Worm (Caenorhabditis elegans): ENCODE results near the gene nca-2.

Gene nca-2

DNA sequence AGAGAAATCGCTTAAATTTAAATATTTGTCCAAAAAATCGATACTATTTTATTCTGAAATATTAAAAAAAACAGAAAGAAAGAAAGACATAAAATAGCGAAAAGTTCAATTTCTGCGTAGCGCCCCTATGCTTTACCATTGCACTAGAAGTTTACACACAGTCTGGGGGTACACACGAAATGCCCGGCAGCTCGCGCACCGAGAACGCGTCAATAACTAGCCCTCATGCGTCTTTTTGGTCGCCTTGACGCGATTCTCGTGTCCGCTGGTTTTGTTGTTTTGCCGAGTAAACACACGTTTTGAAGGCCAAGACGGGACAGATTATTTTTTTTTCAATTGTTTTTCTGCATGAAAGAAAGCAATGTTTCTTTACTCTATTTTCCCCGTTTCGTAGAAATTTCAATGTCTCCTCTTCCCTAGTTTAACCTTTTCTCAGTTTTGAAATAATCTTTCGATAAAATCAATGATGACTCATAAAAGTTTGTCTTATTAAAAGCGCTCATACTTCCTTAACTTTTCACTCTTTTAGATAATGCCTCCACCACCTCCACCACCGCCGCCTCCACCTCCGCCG, 52.8 kb downstream of the nca-2 start, which contains the start of gene wip-1 (continued):
- TF ChIP-seq fos-1 (tag; optimal IDR thresholded peaks at IDR 0.05) (peak; percentile 82), nhr-237 (tag; optimal IDR thresholded peaks at IDR 0.05) (no peak)

DNA sequence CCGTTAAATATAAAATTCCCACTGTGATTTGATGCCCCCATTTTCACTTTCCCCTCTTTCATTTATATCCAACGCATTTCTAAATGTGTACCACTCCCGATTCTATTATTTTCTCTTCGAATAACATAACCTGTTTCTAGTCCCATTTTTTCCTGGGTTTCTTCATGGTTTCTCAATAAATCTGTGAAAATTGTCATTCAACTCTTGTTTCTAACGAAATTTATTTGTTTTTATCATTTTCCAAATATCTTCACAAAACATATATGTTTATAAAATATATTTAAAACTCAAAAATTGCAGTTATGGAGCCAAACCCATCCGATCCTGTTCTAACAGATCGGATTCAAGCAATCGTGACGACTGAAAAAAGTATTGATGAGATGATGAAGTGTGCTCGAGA, 55.6 kb downstream of the nca-2 start, which contains the start of gene mdt-11:
TSS of gene mdt-11 (plus strand) at position 301 of the 400 bp plus-strand sequence.
- TF ChIP-seq nhr-11 (tag; optimal IDR thresholded peaks at IDR 0.05), result no peak
- no peak for TF ChIP-seq nhr-67 (tag; optimal IDR thresholded peaks at IDR 0.05)
- TF ChIP-seq fkh-10 (GFP tag; optimal IDR thresholded peaks at IDR 0.05), result no peak
- TF ChIP-seq ztf-11 (tag; optimal IDR thresholded peaks at IDR 0.05), result no peak
- TF ChIP-seq nhr-23 (tag; optimal IDR thresholded peaks at IDR 0.05), result no peak
- no peak for TF ChIP-seq hmg-11 (tag; optimal IDR thresholded peaks at IDR 0.05)
- TF ChIP-seq sea-2 (GFP tag; optimal IDR thresholded peaks at IDR 0.05), result no peak
- no peak for TF ChIP-seq nhr-12 (tag; optimal IDR thresholded peaks at IDR 0.05)
- no peak for TF ChIP-seq lin-15B (tag; optimal IDR thresholded peaks at IDR 0.05)
- TF ChIP-seq elt-2 (tag; optimal IDR thresholded peaks at IDR 0.05), result no peak
- TF ChIP-seq unc-62 (GFP tag; optimal IDR thresholded peaks at IDR 0.05), result no peak
- no peak for TF ChIP-seq egl-5 (tag; optimal IDR thresholded peaks at IDR 0.05)
- no peak for TF ChIP-seq nhr-237 (tag; optimal IDR thresholded peaks at IDR 0.05)
- no peak for TF ChIP-seq lsy-12 (tag; optimal IDR thresholded peaks at IDR 0.05)
- TF ChIP-seq elt-3 (tag; optimal IDR thresholded peaks at IDR 0.05), result no peak

DNA sequence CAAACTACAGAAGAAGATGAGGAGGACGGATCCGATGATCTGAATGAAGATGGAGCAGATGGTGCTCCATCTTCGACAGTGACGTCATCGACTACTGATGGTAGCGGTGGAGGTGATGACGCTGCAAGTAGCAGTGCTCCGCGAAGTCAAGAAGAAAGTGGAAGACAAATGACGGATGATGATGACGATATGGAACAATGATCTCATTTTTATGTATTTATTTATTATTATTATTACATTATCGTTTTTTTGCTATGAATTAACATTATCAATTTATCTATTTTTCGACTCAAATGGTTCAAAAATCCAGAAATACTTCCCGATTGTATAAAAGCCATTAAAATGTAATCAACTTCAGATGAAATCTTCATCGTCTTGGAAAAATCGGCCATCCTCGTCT, 56.3 kb downstream of the nca-2 start, which contains the start of gene R144.3:
TSS of gene R144.3 (plus strand) at position 301 of the 400 bp plus-strand sequence.
- no peak for TF ChIP-seq jun-1 (tag; optimal IDR thresholded peaks at IDR 0.05)

DNA sequence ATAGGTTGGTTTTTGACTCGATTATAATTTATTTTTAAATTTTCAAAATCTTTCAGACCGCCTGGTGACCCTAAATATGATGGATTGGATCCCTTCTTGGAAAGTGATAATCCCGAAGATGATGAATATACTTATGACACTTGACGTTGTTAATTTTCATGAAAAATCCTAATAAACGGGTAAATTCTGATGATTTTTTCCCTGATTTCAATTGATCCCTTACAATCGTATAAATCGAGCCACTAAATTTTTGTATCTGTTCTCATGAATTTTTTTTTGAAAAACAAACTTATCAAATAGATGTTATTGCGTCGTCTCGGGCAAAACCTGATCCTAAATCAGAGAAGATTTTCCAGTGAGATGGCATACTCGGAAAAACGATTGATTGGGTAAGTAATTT, 57.6 kb downstream of the nca-2 start, which contains the start of gene R144.13:
TSS of gene R144.13 (plus strand) at position 301 of the 400 bp plus-strand sequence.
- TF ChIP-seq lin-39 (tag; optimal IDR thresholded peaks at IDR 0.05), result no peak
- no peak for TF ChIP-seq nhr-11 (tag; optimal IDR thresholded peaks at IDR 0.05)
- TF ChIP-seq elt-1 (tag; optimal IDR thresholded peaks at IDR 0.05), result no peak

DNA sequence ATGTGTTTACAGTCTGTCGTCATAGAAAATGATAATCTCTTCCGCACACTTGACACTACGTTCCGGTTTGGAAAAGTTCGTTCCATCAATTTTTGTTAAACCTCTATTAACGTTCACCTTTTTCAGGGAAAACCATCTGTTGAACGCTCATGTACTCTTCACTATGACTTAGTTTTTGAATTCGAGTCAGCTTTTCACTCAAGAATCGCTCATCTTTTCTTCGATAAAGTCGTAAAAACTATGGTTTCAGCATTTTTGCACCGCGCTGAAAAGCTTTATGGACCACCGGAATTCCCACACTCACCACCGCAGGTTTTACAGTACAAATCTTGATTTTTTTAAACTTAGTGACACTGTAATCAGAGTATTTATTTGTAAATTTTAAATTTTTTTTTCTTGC, 58.3 kb downstream of the nca-2 start:
- no peak for TF ChIP-seq ceh-28 (tag; optimal IDR thresholded peaks at IDR 0.05)
- no peak for TF ChIP-seq daf-12 (tag; optimal IDR thresholded peaks at IDR 0.05)
- TF ChIP-seq unc-62 (GFP tag; optimal IDR thresholded peaks at IDR 0.05), result no peak
- TF ChIP-seq nhr-11 (tag; optimal IDR thresholded peaks at IDR 0.05), result no peak
- peak; percentile 16 for TF ChIP-seq ama-1 (optimal IDR thresholded peaks at IDR 0.05)
- TF ChIP-seq zag-1 (tag; optimal IDR thresholded peaks at IDR 0.05), result no peak
- TF ChIP-seq nfya-1 (tag; optimal IDR thresholded peaks at IDR 0.05; ENCODE audit: insufficient read depth), result no peak

DNA sequence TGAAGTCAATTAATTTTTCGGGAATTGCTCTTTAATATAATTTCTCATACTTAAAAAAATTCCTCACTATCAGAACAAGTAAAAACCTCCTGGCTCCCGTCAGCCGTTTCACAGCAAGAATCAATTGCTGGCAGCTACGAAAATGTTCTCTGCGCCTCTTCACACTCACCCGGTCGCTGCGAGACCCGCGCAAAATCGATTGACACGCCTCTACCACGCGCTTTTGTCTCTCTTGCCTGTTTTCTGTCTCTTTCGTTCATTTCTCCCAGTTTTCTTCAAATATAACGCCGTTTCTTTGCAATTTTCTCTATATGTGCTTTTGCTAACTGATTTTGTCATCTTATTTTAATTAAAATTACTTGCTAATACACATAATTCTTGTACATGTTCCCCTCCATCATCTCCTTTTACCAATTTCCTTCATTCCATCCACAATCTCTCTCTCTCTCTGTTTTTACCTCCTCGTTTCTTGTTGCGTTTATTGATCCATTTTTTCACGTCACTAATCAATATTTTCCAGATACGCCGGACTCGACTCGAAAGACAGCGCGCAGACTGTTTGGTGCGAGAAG, 59.1 kb downstream of the nca-2 start, which contains the start of gene pcf-11:
TSS of gene pcf-11 (plus strand) at position 522 of the 572 bp plus-strand sequence.
- TF ChIP-seq lsy-12 (tag; optimal IDR thresholded peaks at IDR 0.05) (no peak), fkh-10 (GFP tag; optimal IDR thresholded peaks at IDR 0.05) (no peak), elt-2 (tag; optimal IDR thresholded peaks at IDR 0.05) (peak; percentile 41), mml-1 (tag; optimal IDR thresholded peaks at IDR 0.05) (no peak), egl-27 (tag; optimal IDR thresholded peaks at IDR 0.05) (no peak), nhr-23 (tag; optimal IDR thresholded peaks at IDR 0.05) (peak; percentile 34), nfya-1 (tag; optimal IDR thresholded peaks at IDR 0.05; ENCODE audit: insufficient read depth) (peak; percentile 87), nhr-43 (tag; optimal IDR thresholded peaks at IDR 0.05; ENCODE audit: poor library complexity, severe bottlenecking) (peak; percentile 42), nhr-67 (tag; optimal IDR thresholded peaks at IDR 0.05) (no peak), pha-4 (tag; optimal IDR thresholded peaks at IDR 0.05) (peak; percentile 77), pqm-1 (tag; optimal IDR thresholded peaks at IDR 0.05) (peak; percentile 6), elt-3 (tag; optimal IDR thresholded peaks at IDR 0.05) (no peak), egl-5 (tag; optimal IDR thresholded peaks at IDR 0.05) (no peak), unc-62 (GFP tag; optimal IDR thresholded peaks at IDR 0.05) (no peak), mdl-1 (tag; optimal IDR thresholded peaks at IDR 0.05) (peak; percentile 20), ceh-28 (tag; optimal IDR thresholded peaks at IDR 0.05) (peak; percentile 81), sea-2 (GFP tag; optimal IDR thresholded peaks at IDR 0.05) (peak; percentile 3), fkh-2 (tag; optimal IDR thresholded peaks at IDR 0.05) (no peak), skn-1 (tag; optimal IDR thresholded peaks at IDR 0.05) (peak; percentile 3), tbx-2 (tag; optimal IDR thresholded peaks at IDR 0.05) (no peak), nhr-77 (tag; optimal IDR thresholded peaks at IDR 0.05) (no peak), nhr-11 (tag; optimal IDR thresholded peaks at IDR 0.05) (no peak), ZK546.5 (tag; optimal IDR thresholded peaks at IDR 0.05) (no peak), daf-12 (tag; optimal IDR thresholded peaks at IDR 0.05) (no peak), ceh-82 (tag; optimal IDR thresholded peaks at IDR 0.05) (no peak), nhr-28 (tag; optimal IDR thresholded peaks at IDR 0.05) (no peak), jun-1 (tag; optimal IDR thresholded peaks at IDR 0.05) (no peak), ceh-16 (tag; optimal IDR thresholded peaks at IDR 0.05) (no peak), lin-39 (tag; optimal IDR thresholded peaks at IDR 0.05) (peak; percentile 86), R02D3.7 (tag; optimal IDR thresholded peaks at IDR 0.05) (no peak), ztf-11 (tag; optimal IDR thresholded peaks at IDR 0.05) (no peak), snpc-4 (tag; optimal IDR thresholded peaks at IDR 0.05) (no peak)
